Fruit fly (Drosophila melanogaster) whole organism, embryonic: ENCODE results near the gene Arl5.

ENCODE experiments used
- B-H2 ChIP-seq: fragments of 200-800 bp; sonication (Bioruptor generic); optimal IDR thresholded peaks from 2 replicates; lab custom pipeline; 2018; ENCODE audit warnings: missing biosample characterization, mild to moderate bottlenecking, missing genetic modification characterization
- CG10274 ChIP-seq: fragments of 200-800 bp; sonication (Bioruptor generic); optimal IDR thresholded peaks from 3 replicates; lab custom pipeline; 2017; ENCODE audit warnings: missing biosample characterization, mild to moderate bottlenecking, missing genetic modification characterization
- CG10431 ChIP-seq: fragments of 200-800 bp; sonication (Bioruptor generic); optimal IDR thresholded peaks from 3 replicates; lab custom pipeline; 2018; ENCODE audit warnings: missing biosample characterization, mild to moderate bottlenecking, missing genetic modification characterization
- CG11398 ChIP-seq: fragments of 200-800 bp; sonication (Bioruptor generic); optimal IDR thresholded peaks from 2 replicates; lab custom pipeline; 2016; ENCODE audit warnings: missing biosample characterization, missing genetic modification characterization
- CG11504 ChIP-seq: fragments of 200-800 bp; sonication (Bioruptor generic); optimal IDR thresholded peaks from 3 replicates; lab custom pipeline; 2019; ENCODE audit warnings: missing biosample characterization, mild to moderate bottlenecking, missing genetic modification characterization, moderate library complexity
- CG12744 ChIP-seq: fragments of 200-800 bp; sonication (Bioruptor generic); optimal IDR thresholded peaks from 2 replicates; lab custom pipeline; 2016; ENCODE audit warnings: missing biosample characterization, missing genetic modification characterization
- CG17359 ChIP-seq: fragments of 200-800 bp; sonication (Bioruptor generic); optimal IDR thresholded peaks from 3 replicates; lab custom pipeline; 2018; ENCODE audit warnings: missing biosample characterization, mild to moderate bottlenecking, missing genetic modification characterization, moderate library complexity
- CG2129 ChIP-seq: fragments of 200-800 bp; sonication (Bioruptor generic); IDR thresholded peaks from 2 replicates; pipeline ENCODE4 v1.3.6; 2022; ENCODE audit warnings: missing biosample characterization, missing genetic modification characterization; ENCODE audit not compliant: partially characterized antibody
- CG2678 ChIP-seq: fragments of 200-800 bp; sonication (Bioruptor generic); optimal IDR thresholded peaks from 3 replicates; lab custom pipeline; 2019; ENCODE audit warnings: missing biosample characterization, mild to moderate bottlenecking, missing genetic modification characterization, moderate library complexity
- CG30403 ChIP-seq: fragments of 200-800 bp; sonication (Bioruptor generic); optimal IDR thresholded peaks from 3 replicates; lab custom pipeline; 2016; ENCODE audit warnings: missing biosample characterization, missing genetic modification characterization
- CG30431 ChIP-seq: fragments of 200-800 bp; sonication (Bioruptor generic); optimal IDR thresholded peaks from 2 replicates; lab custom pipeline; 2017; ENCODE audit warnings: missing biosample characterization, missing genetic modification characterization
- CG3065 ChIP-seq: fragments of 200-800 bp; sonication (Bioruptor generic); optimal IDR thresholded peaks from 2 replicates; lab custom pipeline; 2016; ENCODE audit warnings: missing biosample characterization, missing genetic modification characterization
- CG3163 ChIP-seq: fragments of 200-800 bp; sonication (Bioruptor generic); optimal IDR thresholded peaks from 3 replicates; lab custom pipeline; 2016; ENCODE audit warnings: missing biosample characterization, missing genetic modification characterization
- CG32772 ChIP-seq: fragments of 200-800 bp; sonication (Bioruptor generic); IDR thresholded peaks from 2 replicates; pipeline ENCODE4 v1.3.6; 2022; ENCODE audit warnings: missing biosample characterization, missing genetic modification characterization
- CG4328 ChIP-seq: fragments of 200-800 bp; sonication (Bioruptor generic); optimal IDR thresholded peaks from 3 replicates; lab custom pipeline; 2017; ENCODE audit warnings: missing biosample characterization, missing genetic modification reagents, missing genetic modification characterization
- CG4854 ChIP-seq: fragments of 200-800 bp; sonication (Bioruptor generic); optimal IDR thresholded peaks from 2 replicates; lab custom pipeline; 2016; ENCODE audit warnings: missing biosample characterization, missing genetic modification characterization, inconsistent platforms
- CG6683 ChIP-seq: fragments of 200-800 bp; sonication (Bioruptor generic); optimal IDR thresholded peaks from 2 replicates; lab custom pipeline; 2017; ENCODE audit warnings: missing biosample characterization, mild to moderate bottlenecking, missing genetic modification characterization, missing genetic modification reagents
- CG9876 ChIP-seq: fragments of 200-800 bp; sonication (Bioruptor generic); optimal IDR thresholded peaks from 2 replicates; lab custom pipeline; 2016; ENCODE audit warnings: missing biosample characterization, missing genetic modification characterization
- Dfd ChIP-seq, 2 experiments: fragments of >200 bp; optimal IDR thresholded peaks; 2 replicates each; lab custom pipeline; 2017; ENCODE audit warnings: missing biosample characterization in 2 of 2, missing genetic modification characterization in 2 of 2
- HmgZ ChIP-seq: fragments of 200-800 bp; sonication (Bioruptor generic); optimal IDR thresholded peaks from 2 replicates; lab custom pipeline; 2018; ENCODE audit warnings: missing biosample characterization, mild to moderate bottlenecking, missing genetic modification characterization
- Hr78 ChIP-seq, 2 experiments: fragments of 200-800 bp in 1 of 2; fragments of >200 bp in 1 of 2; sonication (Bioruptor generic) in 1 of 2; optimal IDR thresholded peaks; 2 replicates each; lab custom pipeline; 2017 to 2019; ENCODE audit warnings: missing biosample characterization in 2 of 2, missing genetic modification characterization in 2 of 2, mild to moderate bottlenecking in 1 of 2, moderate library complexity in 1 of 2
- Hsf ChIP-seq: fragments of 200-800 bp; sonication (Bioruptor generic); optimal IDR thresholded peaks from 3 replicates; lab custom pipeline; 2016; ENCODE audit warnings: missing biosample characterization, missing genetic modification characterization
- Jarid2 ChIP-seq: fragments of 200-800 bp; sonication (Bioruptor generic); optimal IDR thresholded peaks from 3 replicates; lab custom pipeline; 2017; ENCODE audit warnings: mild to moderate bottlenecking, missing biosample characterization, missing genetic modification reagents, missing genetic modification characterization
- NFAT ChIP-seq: fragments of 200-800 bp; sonication (Bioruptor generic); IDR thresholded peaks from 2 replicates; pipeline ENCODE4 v1.3.6; 2022; ENCODE audit warnings: missing biosample characterization, missing genetic modification characterization
- Nf-YA ChIP-seq: fragments of 200-800 bp; sonication (Bioruptor generic); IDR thresholded peaks from 2 replicates; pipeline ENCODE4 v1.3.6; 2022; ENCODE audit warnings: missing biosample characterization, missing genetic modification characterization
- Sox102F ChIP-seq: fragments of 200-800 bp; sonication (Bioruptor generic); optimal IDR thresholded peaks from 2 replicates; lab custom pipeline; 2018; ENCODE audit warnings: missing biosample characterization, mild to moderate bottlenecking, missing genetic modification characterization, moderate library complexity
- Sry-β ChIP-seq: fragments of 200-800 bp; sonication (Bioruptor generic); optimal IDR thresholded peaks from 2 replicates; lab custom pipeline; 2018; ENCODE audit warnings: missing biosample characterization, mild to moderate bottlenecking, missing genetic modification characterization, moderate library complexity
- Trl ChIP-seq, 3 experiments: fragments of >200 bp in 2 of 3; fragments of 200-800 bp in 1 of 3; sonication (Bioruptor generic) in 1 of 3; optimal IDR thresholded peaks; 2 replicates in 1 of 3; 3 replicates in 2 of 3; lab custom pipeline; 2016 to 2017; ENCODE audit warnings: missing biosample characterization in 1 of 3, missing genetic modification characterization in 1 of 3
- amos ChIP-seq: fragments of 200-800 bp; sonication (Bioruptor generic); IDR thresholded peaks from 2 replicates; pipeline ENCODE4 v1.3.6; 2022; ENCODE audit warnings: missing biosample characterization, missing genetic modification characterization; ENCODE audit not compliant: partially characterized antibody
- danr ChIP-seq: fragments of 200-800 bp; sonication (Bioruptor generic); IDR thresholded peaks from 2 replicates; pipeline ENCODE4 v1.3.6; 2022; ENCODE audit warnings: missing biosample characterization, missing genetic modification characterization
- dimm ChIP-seq: fragments of 200-800 bp; sonication (Bioruptor generic); IDR thresholded peaks from 2 replicates; pipeline ENCODE4 v1.3.6; 2022; ENCODE audit warnings: missing biosample characterization, missing genetic modification characterization
- dpn ChIP-seq, 2 experiments: fragments of 200-800 bp; sonication (Bioruptor generic); optimal IDR thresholded peaks; 3 replicates each; lab custom pipeline; 2016; ENCODE audit warnings: missing biosample characterization in 2 of 2, missing genetic modification characterization in 2 of 2
- eyg ChIP-seq: fragments of 200-800 bp; sonication (Bioruptor generic); optimal IDR thresholded peaks from 3 replicates; lab custom pipeline; 2016; ENCODE audit warnings: missing biosample characterization, missing genetic modification characterization
- grau ChIP-seq: fragments of 200-800 bp; optimal IDR thresholded peaks from 3 replicates; lab custom pipeline; 2019; ENCODE audit warnings: missing biosample characterization, mild to moderate bottlenecking, missing genetic modification characterization, moderate library complexity
- jumu ChIP-seq: fragments of 200-800 bp; sonication (Bioruptor generic); optimal IDR thresholded peaks from 3 replicates; lab custom pipeline; 2016; ENCODE audit warnings: missing biosample characterization, missing genetic modification characterization
- kay ChIP-seq: fragments of 200-800 bp; sonication (Bioruptor generic); optimal IDR thresholded peaks from 2 replicates; lab custom pipeline; 2016; ENCODE audit warnings: missing biosample characterization, missing genetic modification characterization
- lbe ChIP-seq: fragments of 200-800 bp; sonication (Bioruptor generic); optimal IDR thresholded peaks from 2 replicates; lab custom pipeline; 2016; ENCODE audit warnings: missing biosample characterization, mild to moderate bottlenecking, missing genetic modification characterization
- nmo ChIP-seq: fragments of 200-800 bp; sonication (Bioruptor generic); optimal IDR thresholded peaks from 2 replicates; lab custom pipeline; 2018; ENCODE audit warnings: missing biosample characterization, mild to moderate bottlenecking, missing genetic modification characterization, moderate library complexity
- sna ChIP-seq: fragments of 200-800 bp; sonication (Bioruptor generic); IDR thresholded peaks from 2 replicates; pipeline ENCODE4 v1.3.6; 2022; ENCODE audit warnings: missing biosample characterization, missing genetic modification characterization; ENCODE audit not compliant: partially characterized antibody
- so ChIP-seq: fragments of 200-800 bp; sonication (Bioruptor generic); IDR thresholded peaks from 3 replicates; pipeline ENCODE4 v1.3.6; 2022; ENCODE audit warnings: missing biosample characterization, missing genetic modification characterization
- tap ChIP-seq: fragments of 200-800 bp; optimal IDR thresholded peaks from 3 replicates; lab custom pipeline; 2019; ENCODE audit warnings: missing biosample characterization, mild to moderate bottlenecking, missing genetic modification characterization, moderate library complexity
- trh ChIP-seq: fragments of 200-800 bp; sonication (Bioruptor generic); optimal IDR thresholded peaks from 2 replicates; lab custom pipeline; 2016; ENCODE audit warnings: missing biosample characterization, missing genetic modification characterization
- zfh2 ChIP-seq: fragments of 200-800 bp; sonication (Bioruptor generic); optimal IDR thresholded peaks from 2 replicates; lab custom pipeline; 2016; ENCODE audit warnings: missing biosample characterization, missing genetic modification characterization

Gene Arl5

DNA sequence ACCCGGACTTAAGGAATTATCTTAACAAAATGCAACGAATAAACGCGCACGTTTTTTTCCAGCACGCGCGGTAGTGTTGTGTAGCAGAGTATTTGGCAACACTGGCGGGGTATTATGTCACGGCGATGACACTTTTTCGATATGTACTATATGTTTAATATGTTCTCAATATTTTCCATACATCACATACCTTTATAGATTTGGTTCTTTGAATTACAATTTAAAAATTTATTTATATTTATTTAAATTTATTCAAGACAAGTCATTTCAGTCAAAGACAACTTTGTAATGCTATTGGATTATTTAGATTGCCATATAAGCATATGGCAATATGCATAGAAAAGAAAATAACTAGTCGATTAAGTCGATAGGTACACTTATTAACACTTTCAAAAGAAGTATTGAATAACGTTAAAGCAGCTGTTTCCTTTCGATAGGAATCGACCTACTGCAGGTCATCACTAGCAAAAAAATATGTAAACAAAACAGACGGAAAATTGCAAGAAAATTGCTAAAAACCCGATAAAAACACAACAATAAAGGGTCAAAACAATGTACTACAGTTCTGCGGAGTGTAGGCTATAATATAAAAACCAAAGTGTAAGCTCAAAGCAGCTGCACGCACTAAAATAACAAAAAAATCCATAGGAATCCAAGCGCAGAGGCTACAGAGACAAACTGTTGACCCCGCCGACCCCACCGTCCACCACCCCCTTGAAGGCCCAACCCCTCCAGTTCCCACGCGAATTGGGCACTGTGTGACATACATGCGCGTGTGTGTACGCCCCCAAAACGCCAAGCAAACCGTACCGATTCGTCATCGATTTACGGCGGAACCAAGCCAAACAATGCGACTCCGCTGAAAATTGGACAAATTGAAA lies 46.7 kb upstream of the Arl5 start, which contains the start of the genes CG7182 and GAPcenA (continued):
- TF ChIP-seq CG2678 (tag; lab: Kevin White, UChicago), result peak; percentile 82
- TF ChIP-seq sna (GFP tag; lab: Robert Waterston, UW), result peak; percentile 40
- peak; percentile 76 for TF ChIP-seq lbe
- no peak for TF ChIP-seq danr (GFP tag; lab: Robert Waterston, UW)
- peak; percentile 10 for TF ChIP-seq CG12744 (GFP tag; lab: Kevin White, UChicago)
- TF ChIP-seq nmo (GFP tag; lab: Kevin White, UChicago), result peak; percentile 83
- no peak for TF ChIP-seq HmgZ (tag; lab: Kevin White, UChicago)
- TF ChIP-seq Sox102F (GFP tag; lab: Kevin White, UChicago), result peak; percentile 61
- TF ChIP-seq CG9876 (GFP tag; lab: Kevin White, UChicago), result no peak
- TF ChIP-seq Sry-β (GFP tag; lab: Kevin White, UChicago), result no peak
- TF ChIP-seq Nf-YA, result no peak
- peak; percentile 76 for TF ChIP-seq grau (tag; lab: Kevin White, UChicago)
- no peak for TF ChIP-seq Trl (optimal IDR thresholded peaks at IDR 0.05; lab: Kevin White, UChicago)
- peak; percentile 41 for TF ChIP-seq Trl (GFP tag; optimal IDR thresholded peaks at IDR 0.05; lab: Kevin White, UChicago)
- TF ChIP-seq dpn (GFP tag; optimal IDR thresholded peaks at IDR 0.05; lab: Kevin White, UChicago), result peak; percentile 24 to 63
- peak; percentile 69 for TF ChIP-seq CG17359 (tag; lab: Kevin White, UChicago)
- TF ChIP-seq CG11398 (GFP tag; lab: Kevin White, UChicago), result peak; percentile 10
- peak; percentile 47 for TF ChIP-seq CG6683 (GFP tag; lab: Kevin White, UChicago)
- TF ChIP-seq CG11504 (tag; lab: Kevin White, UChicago), result no peak
- TF ChIP-seq Jarid2 (GFP tag; lab: Kevin White, UChicago), result no peak
- TF ChIP-seq CG3163 (GFP tag; lab: Kevin White, UChicago), result no peak
- TF ChIP-seq NFAT (GFP tag; lab: Robert Waterston, UW), result peak; percentile 36; the same call in 1 of the 2 replicates
- TF ChIP-seq CG32772 (GFP tag; lab: Robert Waterston, UW), result peak; percentile 33; the same call in 1 of the 2 replicates

DNA sequence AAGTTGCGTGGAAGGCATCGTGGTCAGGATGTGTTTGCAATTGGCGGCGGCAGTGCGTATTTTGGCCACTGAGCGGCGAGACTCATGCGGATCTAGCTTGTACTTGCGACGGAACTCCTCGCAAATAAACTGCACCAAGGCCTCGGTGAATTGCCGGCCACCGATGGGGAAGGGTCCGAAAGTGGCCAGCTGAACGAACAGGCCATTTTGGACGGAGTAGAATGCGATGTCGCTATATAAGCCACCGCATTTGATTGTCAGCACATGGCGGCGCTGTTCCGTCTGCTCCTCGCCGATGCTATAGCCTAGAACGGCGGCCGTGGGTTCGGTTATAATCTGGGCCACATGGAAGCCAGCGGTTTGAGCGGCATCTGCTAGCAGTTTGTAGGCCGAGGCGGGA lies 45.5 kb upstream of the Arl5 start:
- TF ChIP-seq CG10274 (GFP tag; lab: Kevin White, UChicago), result no peak

DNA sequence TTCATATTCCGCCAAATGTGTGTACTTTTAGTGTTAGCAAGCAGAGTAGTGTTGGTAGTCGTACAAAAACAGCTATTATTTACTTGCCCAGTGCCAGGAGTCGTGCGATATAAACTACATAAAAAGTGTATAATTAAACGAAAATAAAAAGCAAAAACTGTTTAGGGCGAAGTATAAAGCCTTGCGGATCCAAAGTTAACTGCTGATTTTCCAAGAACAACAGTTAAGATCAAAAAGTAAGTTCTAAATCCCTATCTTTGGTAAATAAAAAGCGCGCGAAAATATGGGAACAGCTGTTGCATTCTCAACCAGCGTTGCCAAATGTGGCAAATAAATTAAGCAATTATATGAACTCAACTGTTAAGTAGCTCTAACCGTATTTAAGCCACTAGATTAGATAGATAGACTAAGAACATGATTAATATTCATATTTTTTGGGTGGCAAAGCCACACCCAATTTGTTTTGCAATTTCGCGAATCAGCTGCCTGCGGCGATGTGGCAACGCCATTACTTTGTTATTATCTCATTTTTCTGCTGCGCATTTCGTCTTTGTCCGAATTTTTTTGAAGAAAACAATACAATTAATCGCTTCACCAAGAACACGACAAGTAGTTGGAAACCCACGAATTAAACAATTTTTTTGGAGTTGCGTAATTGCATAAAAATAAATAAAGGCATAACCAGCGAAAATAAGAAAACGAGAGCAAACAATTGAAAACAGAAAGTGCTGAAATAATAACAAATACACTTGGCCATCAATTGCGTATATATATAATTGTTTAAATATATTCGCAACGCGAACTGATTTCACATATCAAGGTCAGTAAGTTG lies 40.8 kb upstream of the Arl5 start, which contains the start of the genes Prim1 and CG7083:
Prim1 (plus strand) TSS at position 51 of the 832 bp plus-strand sequence.
CG7083 (plus strand) TSS at position 522 of the 832 bp plus-strand sequence.
- TF ChIP-seq CG3065 (GFP tag; lab: Kevin White, UChicago), result no peak
- no peak for TF ChIP-seq CG4328 (GFP tag; lab: Kevin White, UChicago)
- TF ChIP-seq eyg (GFP tag; lab: Kevin White, UChicago), result peak; percentile 49
- TF ChIP-seq CG2129 (GFP tag; lab: Robert Waterston, UW), result no peak
- TF ChIP-seq kay (GFP tag; lab: Kevin White, UChicago), result no peak
- TF ChIP-seq Dfd (GFP tag; optimal IDR thresholded peaks at IDR 0.05; lab: Kevin White, UChicago), result no peak
- peak; percentile 11 for TF ChIP-seq tap
- no peak for TF ChIP-seq dimm
- TF ChIP-seq CG12744 (GFP tag; lab: Kevin White, UChicago), result peak; percentile 34
- TF ChIP-seq CG4854 (GFP tag; lab: Kevin White, UChicago), result peak; percentile 48
- TF ChIP-seq trh (GFP tag; lab: Kevin White, UChicago), result no peak
- peak; percentile 68 for TF ChIP-seq CG30403
- peak; percentile 23 for TF ChIP-seq CG30431 (GFP tag; lab: Kevin White, UChicago)
- TF ChIP-seq zfh2 (GFP tag; lab: Kevin White, UChicago), result peak; percentile 57
- TF ChIP-seq jumu (GFP tag; lab: Kevin White, UChicago), result peak; percentile 64
- TF ChIP-seq Hr78 (GFP tag; optimal IDR thresholded peaks at IDR 0.05; lab: Kevin White, UChicago), result no peak
- TF ChIP-seq amos (GFP tag; lab: Robert Waterston, UW), result peak; percentile 13; the same call in 1 of the 2 replicates
- peak; percentile 55 for TF ChIP-seq B-H2 (GFP tag; lab: Kevin White, UChicago)
- peak; percentile 66 for TF ChIP-seq Hsf (GFP tag; lab: Kevin White, UChicago)
- no peak for TF ChIP-seq so (GFP tag; lab: Robert Waterston, UW)
- no peak for TF ChIP-seq CG10431 (GFP tag; lab: Kevin White, UChicago)
